Fruit fly (Drosophila melanogaster): ENCODE data around the gene ERp44.

Gene ERp44

DNA sequence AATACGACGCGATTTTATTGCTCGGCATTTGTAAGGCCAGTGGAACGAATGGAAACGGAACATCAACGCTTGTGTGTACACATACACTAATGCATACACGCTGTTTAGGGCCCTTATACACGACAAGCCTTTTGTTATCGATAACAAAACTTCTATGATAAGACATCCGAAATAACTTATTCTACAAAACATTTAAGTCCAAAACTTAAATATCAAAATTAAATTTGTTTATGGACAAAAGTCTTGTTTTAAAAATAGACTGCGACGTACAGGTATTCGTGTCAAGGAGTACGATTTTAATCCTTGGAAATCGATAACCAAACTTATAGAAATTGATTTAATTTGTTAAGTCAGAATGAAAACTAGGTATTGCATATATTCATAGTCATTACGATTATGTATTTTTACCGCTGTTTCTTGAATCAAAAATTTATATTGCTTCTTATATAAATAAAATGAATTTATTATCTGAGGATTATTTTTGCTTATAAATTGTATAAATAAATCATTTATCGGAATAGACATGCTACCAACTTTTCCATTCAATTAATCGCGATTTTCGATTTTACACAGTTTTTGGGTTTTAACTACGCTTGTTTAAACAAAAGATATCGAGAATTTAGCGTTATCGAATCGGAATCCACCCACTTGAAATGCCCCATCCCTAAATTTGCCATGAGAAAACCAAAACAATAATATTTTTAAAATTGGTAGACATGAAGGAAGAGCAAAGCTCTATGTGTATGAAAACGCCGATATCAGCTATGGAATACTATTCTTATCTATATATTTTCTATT is 15.8 kb upstream of the ERp44 start, which contains the start of the genes CG9915 and SWIP (continued):
- TF ChIP-seq unpg (GFP tag; optimal IDR thresholded peaks at IDR 0.05) = peak; percentile 7
- peak; percentile 15 for TF ChIP-seq CG7786 (GFP tag; optimal IDR thresholded peaks at IDR 0.05)
- peak; percentile 87 for TF ChIP-seq ato (GFP tag; IDR thresholded peaks at IDR 0.05; ENCODE audit: partially characterized antibody)
- TF ChIP-seq tio (GFP tag; optimal IDR thresholded peaks at IDR 0.05) = no peak
- peak; percentile 66 for TF ChIP-seq cg (GFP tag; optimal IDR thresholded peaks at IDR 0.05)
- TF ChIP-seq Xbp1 (GFP tag; optimal IDR thresholded peaks at IDR 0.05) = peak; percentile 16
- TF ChIP-seq nmo (GFP tag; optimal IDR thresholded peaks at IDR 0.05) = peak; percentile 13
- TF ChIP-seq lola (GFP tag; optimal IDR thresholded peaks at IDR 0.05) = peak in 1 of 3 experiments; percentile 53
- TF ChIP-seq pfk (GFP tag; optimal IDR thresholded peaks at IDR 0.05) = peak; percentile 97
- TF ChIP-seq Max (GFP tag; optimal IDR thresholded peaks at IDR 0.05) = peak; percentile 21
- no peak for TF ChIP-seq CG11560 (tag; IDR thresholded peaks at IDR 0.05)
- TF ChIP-seq Pdp1 (GFP tag; optimal IDR thresholded peaks at IDR 0.05) = peak in 1 of 2 experiments; percentile 36
- TF ChIP-seq E2f2 (GFP tag; IDR thresholded peaks at IDR 0.05) = peak; percentile 48
- peak; percentile 68 for TF ChIP-seq Med (GFP tag)
- TF ChIP-seq zen2 (GFP tag; IDR thresholded peaks at IDR 0.05; ENCODE audit: partially characterized antibody) = 0 out of 3 replicates have a peak, but pooled peaks have one; percentile 36
- peak; percentile 81 for TF ChIP-seq mld (GFP tag; IDR thresholded peaks at IDR 0.05; ENCODE audit: partially characterized antibody)
- TF ChIP-seq unc-4 (GFP tag; IDR thresholded peaks at IDR 0.05; ENCODE audit: partially characterized antibody) = 0 out of 2 replicates have a peak, but pooled peaks have one; percentile 46
- peak; percentile 16 for TF ChIP-seq Nf-YC (tag; optimal IDR thresholded peaks at IDR 0.05)
- TF ChIP-seq CG6254 (GFP tag; optimal IDR thresholded peaks at IDR 0.05) = no peak
- peak; percentile 68 for TF ChIP-seq Dref (GFP tag; IDR thresholded peaks at IDR 0.05)
- TF ChIP-seq nerfin-1 (tag; optimal IDR thresholded peaks at IDR 0.05) = no peak
- peak; percentile 41; the same call in 1 of the 2 replicates for TF ChIP-seq sna (GFP tag; IDR thresholded peaks at IDR 0.05; ENCODE audit: partially characterized antibody)
- peak; percentile 62 for TF ChIP-seq CG15696 (tag; optimal IDR thresholded peaks at IDR 0.05)
- 0 out of 3 replicates have a peak, but pooled peaks have one; percentile 25 for TF ChIP-seq ci (GFP tag; IDR thresholded peaks at IDR 0.05)
- TF ChIP-seq sob (GFP tag; IDR thresholded peaks at IDR 0.05) = no peak
- peak; percentile 2 for TF ChIP-seq gro (GFP tag; optimal IDR thresholded peaks at IDR 0.05)
- peak; percentile 27 for TF ChIP-seq CG3281 (GFP tag; optimal IDR thresholded peaks at IDR 0.05)
- TF ChIP-seq CG31441 (GFP tag; IDR thresholded peaks at IDR 0.05) = 0 out of 2 replicates have a peak, but pooled peaks have one; percentile 14
- TF ChIP-seq CG30020 (tag; optimal IDR thresholded peaks at IDR 0.05) = peak; percentile 95
- peak; percentile 47; the same call in 1 of the 2 replicates for TF ChIP-seq CG13287 (GFP tag; IDR thresholded peaks at IDR 0.05; ENCODE audit: partially characterized antibody)
- peak; percentile 33 for TF ChIP-seq CG8924 (tag; optimal IDR thresholded peaks at IDR 0.05)
- peak; percentile 38 for TF ChIP-seq stwl (tag; optimal IDR thresholded peaks at IDR 0.05)
- TF ChIP-seq Ada2b (GFP tag; IDR thresholded peaks at IDR 0.05) = no peak
- TF ChIP-seq CG17361 (GFP tag; IDR thresholded peaks at IDR 0.05) = peak; percentile 46; the same call in 1 of the 3 replicates
- TF ChIP-seq Meics (GFP tag; optimal IDR thresholded peaks at IDR 0.05) = peak; percentile 25
- TF ChIP-seq Ssrp (tag; optimal IDR thresholded peaks at IDR 0.05) = peak; percentile 7
- TF ChIP-seq slbo (GFP tag; IDR thresholded peaks at IDR 0.05) = peak; percentile 36; the same call in 1 of the 2 replicates
- TF ChIP-seq Ptx1 (GFP tag; IDR thresholded peaks at IDR 0.05) = no peak
- TF ChIP-seq hb (GFP tag; IDR thresholded peaks at IDR 0.05; ENCODE audit: partially characterized antibody) = peak; percentile 77
- peak; percentile 41 for TF ChIP-seq CoRest (tag; optimal IDR thresholded peaks at IDR 0.05)
- peak; percentile 50; the same call in 1 of the 2 replicates for TF ChIP-seq Rfx (GFP tag; IDR thresholded peaks at IDR 0.05)
- TF ChIP-seq gem (tag; optimal IDR thresholded peaks at IDR 0.05) = peak; percentile 40
- TF ChIP-seq Side (GFP tag; optimal IDR thresholded peaks at IDR 0.05) = peak; percentile 18
- peak; percentile 53 for TF ChIP-seq Sry-δ (GFP tag; optimal IDR thresholded peaks at IDR 0.05)
- TF ChIP-seq CG16813 (GFP tag; IDR thresholded peaks at IDR 0.05; ENCODE audit: partially characterized antibody) = peak; percentile 70
- TF ChIP-seq CG18262 (tag; optimal IDR thresholded peaks at IDR 0.05) = peak; percentile 34

Data from whole organism, embryonic.